Fruit fly (Drosophila melanogaster) whole organism, embryonic: ENCODE measurements around the gene CG12784.

ENCODE experiments used
- Blimp-1 ChIP-seq: fragments of 200-800 bp; sonication (Bioruptor generic); optimal IDR thresholded peaks from 3 replicates; lab custom pipeline; 2018; ENCODE audit warnings: missing biosample characterization, missing genetic modification characterization, mild to moderate bottlenecking, moderate library complexity, missing genetic modification reagents
- BtbVII ChIP-seq: fragments of 200-800 bp; sonication (Bioruptor generic); optimal IDR thresholded peaks from 3 replicates; lab custom pipeline; 2017; ENCODE audit warnings: missing biosample characterization, mild to moderate bottlenecking, missing genetic modification characterization
- CG10147 ChIP-seq: fragments of 200-800 bp; sonication (Bioruptor generic); optimal IDR thresholded peaks from 2 replicates; lab custom pipeline; 2019; ENCODE audit warnings: missing biosample characterization, mild to moderate bottlenecking, missing genetic modification characterization, moderate library complexity
- CG13123 ChIP-seq: fragments of 200-800 bp; sonication (Bioruptor generic); optimal IDR thresholded peaks from 2 replicates; lab custom pipeline; 2016; ENCODE audit warnings: missing biosample characterization, missing genetic modification characterization
- CG15514 ChIP-seq: fragments of 200-800 bp; sonication (Bioruptor generic); optimal IDR thresholded peaks from 3 replicates; lab custom pipeline; 2017; ENCODE audit warnings: missing biosample characterization, missing genetic modification characterization, mild to moderate bottlenecking, moderate library complexity, missing genetic modification reagents
- CG1603 ChIP-seq: fragments of 200-800 bp; sonication (Bioruptor generic); optimal IDR thresholded peaks from 2 replicates; lab custom pipeline; 2019; ENCODE audit warnings: missing biosample characterization, mild to moderate bottlenecking, missing genetic modification characterization, moderate library complexity
- CG2678 ChIP-seq: fragments of 200-800 bp; sonication (Bioruptor generic); optimal IDR thresholded peaks from 3 replicates; lab custom pipeline; 2019; ENCODE audit warnings: missing biosample characterization, mild to moderate bottlenecking, missing genetic modification characterization, moderate library complexity
- CG2875 ChIP-seq: fragments of 200-800 bp; sonication (Bioruptor generic); optimal IDR thresholded peaks from 2 replicates; lab custom pipeline; 2017; ENCODE audit warnings: missing biosample characterization, mild to moderate bottlenecking, missing genetic modification characterization, missing genetic modification reagents
- CG31388 ChIP-seq: fragments of 200-800 bp; sonication (Bioruptor generic); optimal IDR thresholded peaks from 2 replicates; lab custom pipeline; 2016; ENCODE audit warnings: missing biosample characterization, missing genetic modification characterization
- CG42726 ChIP-seq: fragments of 200-800 bp; sonication (Bioruptor generic); IDR thresholded peaks from 2 replicates; pipeline ENCODE4 v1.3.6; 2022; ENCODE audit warnings: missing biosample characterization, missing genetic modification characterization; ENCODE audit not compliant: partially characterized antibody
- CG4820 ChIP-seq: fragments of 200-800 bp; sonication (Bioruptor generic); optimal IDR thresholded peaks from 3 replicates; lab custom pipeline; 2016; ENCODE audit warnings: missing biosample characterization, missing genetic modification characterization
- CG7963 ChIP-seq: fragments of 200-800 bp; sonication (Bioruptor generic); IDR thresholded peaks from 3 replicates; pipeline ENCODE4 v1.3.6; 2022; ENCODE audit warnings: missing biosample characterization, missing genetic modification characterization; ENCODE audit not compliant: partially characterized antibody
- CG9876 ChIP-seq: fragments of 200-800 bp; sonication (Bioruptor generic); optimal IDR thresholded peaks from 2 replicates; lab custom pipeline; 2016; ENCODE audit warnings: missing biosample characterization, missing genetic modification characterization
- CHES-1-like ChIP-seq: fragments of 200-800 bp; sonication (Bioruptor generic); optimal IDR thresholded peaks from 2 replicates; lab custom pipeline; 2016; ENCODE audit warnings: missing biosample characterization, missing genetic modification characterization
- D ChIP-seq, 2 experiments: fragments of 200-800 bp in 1 of 2; fragments of >200 bp in 1 of 2; sonication (Bioruptor generic) in 1 of 2; optimal IDR thresholded peaks; 2 replicates in 1 of 2; 3 replicates in 1 of 2; lab custom pipeline; 2017; ENCODE audit warnings: mild to moderate bottlenecking in 1 of 2, missing biosample characterization in 1 of 2, missing genetic modification characterization in 1 of 2, missing genetic modification reagents in 1 of 2
- D19A ChIP-seq: fragments of 200-800 bp; optimal IDR thresholded peaks from 3 replicates; lab custom pipeline; 2019; ENCODE audit warnings: missing biosample characterization, mild to moderate bottlenecking, missing genetic modification characterization, moderate library complexity
- Dp ChIP-seq: fragments of 200-800 bp; sonication (Bioruptor generic); optimal IDR thresholded peaks from 2 replicates; lab custom pipeline; 2018; ENCODE audit warnings: missing biosample characterization, mild to moderate bottlenecking, missing genetic modification characterization, moderate library complexity
- Elba2 ChIP-seq: fragments of 200-800 bp; sonication (Bioruptor generic); optimal IDR thresholded peaks from 3 replicates; lab custom pipeline; 2016; ENCODE audit warnings: missing biosample characterization, missing genetic modification characterization
- HLH3B ChIP-seq: fragments of 200-800 bp; sonication (Bioruptor generic); IDR thresholded peaks from 2 replicates; pipeline ENCODE4 v1.3.6; 2022; ENCODE audit warnings: missing biosample characterization, missing genetic modification characterization
- HLHmδ ChIP-seq: fragments of 200-800 bp; sonication (Bioruptor generic); optimal IDR thresholded peaks from 2 replicates; lab custom pipeline; 2018; ENCODE audit warnings: missing biosample characterization, mild to moderate bottlenecking, missing genetic modification characterization, moderate library complexity
- HmgZ ChIP-seq: fragments of 200-800 bp; sonication (Bioruptor generic); optimal IDR thresholded peaks from 2 replicates; lab custom pipeline; 2018; ENCODE audit warnings: missing biosample characterization, mild to moderate bottlenecking, missing genetic modification characterization
- Med ChIP-seq: fragments of 200-800 bp; sonication (Bioruptor generic); peaks from one replicate; lab custom pipeline; 2016; ENCODE audit warnings: missing biosample characterization, missing genetic modification characterization, mild to moderate bottlenecking, inconsistent platforms, moderate library complexity
- Neu2 ChIP-seq: fragments of 200-800 bp; sonication (Bioruptor generic); optimal IDR thresholded peaks from 3 replicates; lab custom pipeline; 2016; ENCODE audit warnings: missing biosample characterization, missing genetic modification characterization, borderline replicate concordance
- Pdp1 ChIP-seq, 2 experiments: fragments of 200-800 bp; sonication (Bioruptor generic); optimal IDR thresholded peaks; 3 replicates each; lab custom pipeline; 2016; ENCODE audit warnings: missing biosample characterization in 2 of 2, missing genetic modification characterization in 2 of 2, mild to moderate bottlenecking in 1 of 2, moderate library complexity in 1 of 2
- Stat92E ChIP-seq, 3 experiments: fragments of >200 bp in 2 of 3; fragments of 200-800 bp in 1 of 3; sonication (Bioruptor generic) in 1 of 3; optimal IDR thresholded peaks; 2 replicates each; lab custom pipeline; 2017 to 2019; ENCODE audit warnings: missing biosample characterization in 3 of 3, missing genetic modification characterization in 3 of 3, mild to moderate bottlenecking in 1 of 3, moderate library complexity in 1 of 3
- abd-A ChIP-seq: fragments of 200-800 bp; sonication (Bioruptor generic); optimal IDR thresholded peaks from 3 replicates; lab custom pipeline; 2019; ENCODE audit warnings: missing biosample characterization, mild to moderate bottlenecking, missing genetic modification characterization, moderate library complexity
- dmrt99B ChIP-seq: fragments of 200-800 bp; sonication (Bioruptor generic); optimal IDR thresholded peaks from 2 replicates; lab custom pipeline; 2018; ENCODE audit warnings: missing biosample characterization, mild to moderate bottlenecking, missing genetic modification characterization, moderate library complexity
- eve ChIP-seq, 2 experiments: fragments of >200 bp; optimal IDR thresholded peaks; 2 replicates each; lab custom pipeline; 2017; ENCODE audit warnings: missing biosample characterization in 2 of 2, missing genetic modification characterization in 2 of 2
- h ChIP-seq: fragments of >200 bp; optimal IDR thresholded peaks from 2 replicates; lab custom pipeline; 2017
- kay ChIP-seq: fragments of 200-800 bp; sonication (Bioruptor generic); optimal IDR thresholded peaks from 2 replicates; lab custom pipeline; 2016; ENCODE audit warnings: missing biosample characterization, missing genetic modification characterization
- knrl ChIP-seq: fragments of 200-800 bp; sonication (Bioruptor generic); IDR thresholded peaks from 3 replicates; pipeline ENCODE4 v1.3.6; 2022; ENCODE audit warnings: missing biosample characterization, missing genetic modification characterization; ENCODE audit not compliant: partially characterized antibody
- luna ChIP-seq: fragments of 200-800 bp; sonication (Bioruptor generic); optimal IDR thresholded peaks from 2 replicates; lab custom pipeline; 2016; ENCODE audit warnings: missing biosample characterization, missing genetic modification characterization
- mam ChIP-seq: fragments of 200-800 bp; sonication (Bioruptor generic); optimal IDR thresholded peaks from 3 replicates; lab custom pipeline; 2016; ENCODE audit warnings: missing biosample characterization, missing genetic modification characterization
- pan ChIP-seq, 4 experiments: fragments of >200 bp in 3 of 4; fragments of 200-800 bp in 1 of 4; sonication (Bioruptor generic) in 1 of 4; optimal IDR thresholded peaks in 3 of 4; IDR thresholded peaks in 1 of 4; 2 replicates each; pipeline versions ENCODE4 v1.3.6 to Lab custom; 2017 to 2022; ENCODE audit warnings: missing biosample characterization in 2 of 4, missing genetic modification characterization in 2 of 4, mixed read lengths in 1 of 4
- row ChIP-seq: fragments of 200-800 bp; sonication (Bioruptor generic); IDR thresholded peaks from 3 replicates; pipeline ENCODE4 v1.3.6; 2022; ENCODE audit warnings: missing biosample characterization, missing genetic modification characterization
- usp ChIP-seq: fragments of >200 bp; optimal IDR thresholded peaks from 2 replicates; lab custom pipeline; 2017; ENCODE audit warnings: missing biosample characterization, missing genetic modification characterization
- z ChIP-seq: fragments of 200-800 bp; sonication (Bioruptor generic); IDR thresholded peaks from 3 replicates; pipeline ENCODE4 v1.3.6; 2022; ENCODE audit warnings: missing biosample characterization, missing genetic modification characterization

CG12784 gene

dm6 chr3R:15803502-15804461, 40.9 kb downstream of the CG12784 start, which contains the start of gene alpha-Man-IIb (continued):
- no peak for TF ChIP-seq Stat92E (GFP tag; optimal IDR thresholded peaks at IDR 0.05; lab: Kevin White, UChicago)
- peak; percentile 65; the same call in 2 of the 3 replicates for TF ChIP-seq CG7963 (GFP tag; lab: Robert Waterston, UW)
- peak; percentile 17; the same call in 1 of the 2 replicates for TF ChIP-seq HLH3B (GFP tag; lab: Robert Waterston, UW)
- TF ChIP-seq CG10147: no peak
- no peak for TF ChIP-seq dmrt99B
- TF ChIP-seq CG2875: no peak
- TF ChIP-seq eve (GFP tag; optimal IDR thresholded peaks at IDR 0.05; lab: Kevin White, UChicago): no peak
- peak; percentile 19 for TF ChIP-seq CHES-1-like
- no peak for TF ChIP-seq HLHmδ (GFP tag; lab: Kevin White, UChicago)
- TF ChIP-seq usp (GFP tag; lab: Kevin White, UChicago): no peak
- no peak for TF ChIP-seq CG2678 (tag; lab: Kevin White, UChicago)
- no peak for TF ChIP-seq luna
- no peak for TF ChIP-seq Neu2
- TF ChIP-seq CG1603 (tag; lab: Kevin White, UChicago): peak; percentile 53
- TF ChIP-seq z (GFP tag; lab: Robert Waterston, UW): no peak
- peak; percentile 33 for TF ChIP-seq kay (GFP tag; lab: Kevin White, UChicago)
- no peak for TF ChIP-seq Blimp-1 (GFP tag; lab: Kevin White, UChicago)
- peak; percentile 97 for TF ChIP-seq Dp
- peak; percentile 62; the same call in 1 of the 2 replicates for TF ChIP-seq CG42726 (GFP tag; lab: Robert Waterston, UW)
- TF ChIP-seq CG9876 (GFP tag; lab: Kevin White, UChicago): no peak
- TF ChIP-seq D (optimal IDR thresholded peaks at IDR 0.05; lab: Kevin White, UChicago): no peak
- no peak for TF ChIP-seq D (GFP tag; optimal IDR thresholded peaks at IDR 0.05; lab: Kevin White, UChicago)
- TF ChIP-seq CG31388: no peak
- peak; percentile 20 for TF ChIP-seq CG4820 (GFP tag; lab: Kevin White, UChicago)
- TF ChIP-seq CG15514 (GFP tag; lab: Kevin White, UChicago): peak; percentile 62
- no peak for TF ChIP-seq CG13123 (GFP tag; lab: Kevin White, UChicago)
- TF ChIP-seq row (GFP tag; lab: Robert Waterston, UW): peak; percentile 15; the same call in 1 of the 3 replicates
- peak; percentile 22 for TF ChIP-seq Pdp1 (GFP tag; optimal IDR thresholded peaks at IDR 0.05; lab: Kevin White, UChicago)
- peak; percentile 65 for TF ChIP-seq HmgZ (tag; lab: Kevin White, UChicago)

- no peak for TF ChIP-seq Med (GFP tag; lab: Kevin White, UChicago)
- TF ChIP-seq pan (optimal IDR thresholded peaks at IDR 0.05; lab: Kevin White, UChicago): no peak
- TF ChIP-seq pan (GFP tag; optimal IDR thresholded peaks at IDR 0.05 in 1 of 2, IDR thresholded peaks at IDR 0.05 in 1 of 2): peak in 1 of 2 experiments; percentile 13
- TF ChIP-seq, all 482 proteins: peak for 1
These were observed 41.8 kb downstream of the CG12784 start for dm6 chr3R:15804678-15805077.

- TF ChIP-seq knrl (GFP tag; lab: Robert Waterston, UW) (no peak), Elba2 (no peak), BtbVII (GFP tag; lab: Kevin White, UChicago) (no peak), D19A (tag; lab: Kevin White, UChicago) (peak; percentile 68), abd-A (tag; lab: Kevin White, UChicago) (no peak), h (lab: Kevin White, UChicago) (no peak), mam (no peak)
- TF ChIP-seq, all 482 proteins: peak for 1
These were observed 43.4 kb downstream of the CG12784 start for dm6 chr3R:15806341-15806740.
